Fruit fly (Drosophila melanogaster) whole organism, pupa: ENCODE data around the gene inaF-C.

ENCODE experiments used
- CG10348 ChIP-seq: fragments of 200-800 bp; sonication (Bioruptor generic); IDR thresholded peaks from 2 replicates; pipeline ENCODE4 v1.3.6; 2022; ENCODE audit warnings: missing biosample characterization, missing genetic modification characterization
- CG17806 ChIP-seq: fragments of 200-800 bp; sonication (Bioruptor generic); optimal IDR thresholded peaks from 2 replicates; lab custom pipeline; 2018; ENCODE audit warnings: missing biosample characterization, mild to moderate bottlenecking, missing genetic modification characterization, moderate library complexity
- CG32121 ChIP-seq: fragments of 200-800 bp; sonication (Bioruptor generic); IDR thresholded peaks from 2 replicates; pipeline ENCODE4 v1.3.6; 2022; ENCODE audit warnings: missing biosample characterization, missing genetic modification characterization
- EcR ChIP-seq: fragments of 200-800 bp; sonication (Bioruptor generic); optimal IDR thresholded peaks from 3 replicates; lab custom pipeline; 2019; ENCODE audit warnings: missing biosample characterization, missing genetic modification characterization, mild to moderate bottlenecking, moderate library complexity, missing genetic modification reagents

DNA sequence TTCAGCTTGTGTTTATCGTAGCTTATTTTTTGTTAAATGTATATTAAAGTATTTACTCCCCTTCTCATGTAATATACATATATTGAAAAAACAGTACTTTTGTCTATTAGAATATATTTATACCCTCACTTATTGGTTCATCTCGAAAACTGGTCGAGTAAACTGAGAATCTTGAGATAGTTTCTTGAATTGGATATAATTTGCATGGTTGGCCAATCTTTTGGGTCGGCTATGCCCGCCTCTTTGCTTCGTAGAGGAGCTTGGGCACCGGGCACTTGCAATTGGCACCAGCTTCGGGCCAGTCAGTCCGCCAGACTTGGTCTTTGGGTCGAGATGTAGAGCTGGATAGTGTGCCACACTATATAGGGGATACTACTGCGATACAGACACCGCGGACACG, 51.2 kb downstream of the inaF-C start:
- TF ChIP-seq EcR = no peak
- no peak for TF ChIP-seq CG32121
- no peak for TF ChIP-seq CG17806
- no peak for TF ChIP-seq CG10348 (GFP tag; lab: Robert Waterston, UW)
